Fruit fly (Drosophila melanogaster): Measurements from ENCODE around the gene Strump.

DNA sequence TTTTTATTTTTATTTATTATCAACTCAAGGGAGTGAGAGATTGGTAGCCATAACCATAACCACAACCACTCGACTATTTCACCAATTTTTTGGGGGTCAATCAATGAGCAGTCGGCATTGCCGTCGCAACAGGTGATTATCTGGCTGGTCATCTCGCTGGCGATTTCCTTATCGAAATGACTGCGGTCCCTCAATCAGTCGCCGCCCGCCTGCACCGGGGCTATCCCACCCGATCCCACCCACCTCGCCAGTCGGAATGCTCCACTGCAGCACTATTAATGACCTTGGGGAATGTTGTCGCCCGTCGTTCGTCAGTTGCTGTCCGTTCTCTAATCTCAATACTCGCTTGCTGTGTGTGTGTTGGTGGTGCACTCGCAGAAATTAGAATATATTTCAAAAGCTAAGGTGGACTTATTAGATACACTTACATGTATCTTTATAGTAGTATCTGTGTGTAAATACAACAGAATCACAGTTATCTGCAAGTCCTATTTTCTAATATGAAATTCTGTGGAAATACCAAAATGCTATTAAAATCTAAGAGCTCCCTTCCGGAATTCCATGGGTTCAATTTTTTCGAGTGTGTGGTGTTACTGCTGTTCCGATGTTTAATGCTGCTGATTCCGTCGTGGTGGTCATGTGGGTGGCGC is 38.7 kb downstream of the Strump start:
- TF ChIP-seq psq (GFP tag; optimal IDR thresholded peaks at IDR 0.05) = no peak
- TF ChIP-seq Awh (GFP tag; IDR thresholded peaks at IDR 0.05) = no peak
- no peak for TF ChIP-seq CG2129 (GFP tag; IDR thresholded peaks at IDR 0.05; ENCODE audit: partially characterized antibody)
- 0 out of 3 replicates have a peak, but pooled peaks have one; percentile 36 for TF ChIP-seq ase (GFP tag; IDR thresholded peaks at IDR 0.05)
- TF ChIP-seq fru (optimal IDR thresholded peaks at IDR 0.05) = no peak
- TF ChIP-seq ATbp (GFP tag; optimal IDR thresholded peaks at IDR 0.05) = peak; percentile 34
- TF ChIP-seq BEAF-32 (GFP tag; optimal IDR thresholded peaks at IDR 0.05) = no peak
- TF ChIP-seq CG15696 (tag; optimal IDR thresholded peaks at IDR 0.05) = peak; percentile 29
- 0 out of 3 replicates have a peak, but pooled peaks have one; percentile 29 for TF ChIP-seq ken (GFP tag; IDR thresholded peaks at IDR 0.05)
- TF ChIP-seq Fer1 (GFP tag; optimal IDR thresholded peaks at IDR 0.05) = peak; percentile 82
- no peak for TF ChIP-seq gfzf (GFP tag; optimal IDR thresholded peaks at IDR 0.05)
- peak; percentile 44 for TF ChIP-seq CG5180 (GFP tag; optimal IDR thresholded peaks at IDR 0.05)
- no peak for TF ChIP-seq knrl (GFP tag; IDR thresholded peaks at IDR 0.05; ENCODE audit: partially characterized antibody)
- no peak for TF ChIP-seq sna (GFP tag; IDR thresholded peaks at IDR 0.05; ENCODE audit: partially characterized antibody)
